Worm (Caenorhabditis elegans) whole organism, young adult: ENCODE data around the gene ttr-41.

Experiments used
- B0035.1 ChIP-seq: sonication (generic microtip); optimal IDR thresholded peaks from 2 replicates; lab custom pipeline; 2016; ENCODE audit warnings: missing genetic modification characterization, mild to moderate bottlenecking, missing compliant biosample characterization, missing genotype, missing genetic modification reagents
- F23B12.7 ChIP-seq: sonication (generic microtip); optimal IDR thresholded peaks from 2 replicates; lab custom pipeline; 2017; ENCODE audit warnings: missing genetic modification characterization, mild to moderate bottlenecking, missing compliant biosample characterization, antibody characterized with exemption, moderate library complexity; ENCODE audit not compliant: insufficient read depth
- F33H1.4 ChIP-seq: fragments of 200-800 bp; sonication (Bioruptor generic); IDR thresholded peaks from 2 replicates; pipeline ENCODE4 v1.3.6; 2022; ENCODE audit warnings: missing genetic modification reagents, missing genetic modification characterization, missing compliant biosample characterization
- F39B2.1 ChIP-seq: fragments of 200-800 bp; sonication (Bioruptor generic); IDR thresholded peaks from 2 replicates; pipeline ENCODE4 v1.3.6; 2022; ENCODE audit warnings: missing genetic modification reagents, missing genetic modification characterization, missing compliant biosample characterization
- F49E8.2 ChIP-seq: sonication (generic microtip); optimal IDR thresholded peaks from 3 replicates; lab custom pipeline; 2017; ENCODE audit warnings: missing genetic modification characterization, mild to moderate bottlenecking, missing compliant biosample characterization, antibody characterized with exemption, moderate library complexity; ENCODE audit not compliant: insufficient read depth
- F52B5.7 ChIP-seq: sonication (generic microtip); optimal IDR thresholded peaks from 2 replicates; lab custom pipeline; 2016; ENCODE audit warnings: mild to moderate bottlenecking, missing genetic modification characterization, missing compliant biosample characterization
- F57C9.4 ChIP-seq: sonication (generic microtip); optimal IDR thresholded peaks from 2 replicates; lab custom pipeline; 2017; ENCODE audit warnings: mild to moderate bottlenecking, missing genetic modification characterization, missing compliant biosample characterization
- T07F8.4 ChIP-seq: sonication (generic microtip); optimal IDR thresholded peaks from 2 replicates; lab custom pipeline; 2016; ENCODE audit warnings: mild to moderate bottlenecking, missing genetic modification characterization, moderate library complexity, missing compliant biosample characterization
- Y53F4B.3 ChIP-seq: fragments of 200-800 bp; sonication (Bioruptor generic); IDR thresholded peaks from 2 replicates; pipeline ENCODE4 v1.3.6; 2022; ENCODE audit warnings: missing genetic modification reagents, missing genetic modification characterization, missing compliant biosample characterization
- Y79H2A.3 ChIP-seq: fragments of 200-800 bp; sonication (Bioruptor generic); conservative IDR thresholded peaks from 2 replicates; pipeline ENCODE4 v1.3.6; 2022; ENCODE audit warnings: missing genetic modification reagents, missing genetic modification characterization, missing compliant biosample characterization
- ama-1 ChIP-seq, 3 experiments: fragments of 150-350 bp in 1 of 3; sonication (generic microtip) in 2 of 3; optimal IDR thresholded peaks; 2 replicates each; lab custom pipeline; 2014 to 2018; ENCODE audit warnings: missing biosample characterization in 2 of 3, missing genetic modification characterization in 2 of 3, missing genetic modification reagents in 2 of 3
- aptf-2 ChIP-seq: fragments of 200-800 bp; sonication (Bioruptor generic); conservative IDR thresholded peaks from 2 replicates; pipeline ENCODE4 v1.3.6; 2022; ENCODE audit warnings: missing genetic modification reagents, missing genetic modification characterization, missing compliant biosample characterization
- aptf-3 ChIP-seq: fragments of 200-800 bp; sonication (Bioruptor generic); IDR thresholded peaks from 2 replicates; pipeline ENCODE4 v1.3.6; 2022; ENCODE audit warnings: missing genetic modification characterization, missing compliant biosample characterization
- athp-1 ChIP-seq: sonication (generic microtip); optimal IDR thresholded peaks from 2 replicates; lab custom pipeline; 2017; ENCODE audit warnings: mild to moderate bottlenecking, missing genetic modification characterization, missing compliant biosample characterization
- attf-3 ChIP-seq: fragments of 200-800 bp; sonication (Bioruptor generic); conservative IDR thresholded peaks from 2 replicates; pipeline ENCODE4 v1.3.6; 2022; ENCODE audit warnings: missing genetic modification reagents, missing genetic modification characterization, missing compliant biosample characterization
- attf-5 ChIP-seq: fragments of 200-800 bp; sonication (Bioruptor generic); optimal IDR thresholded peaks from 2 replicates; lab custom pipeline; 2018; ENCODE audit warnings: mild to moderate bottlenecking, missing genetic modification characterization, missing compliant biosample characterization
- ccch-3 ChIP-seq: fragments of 200-800 bp; sonication (Bioruptor generic); optimal IDR thresholded peaks from 2 replicates; lab custom pipeline; 2018; ENCODE audit warnings: mild to moderate bottlenecking, missing genetic modification characterization, missing compliant biosample characterization
- cebp-1 ChIP-seq, 2 experiments: fragments of 200-800 bp in 1 of 2; sonication (Bioruptor generic) in 1 of 2; sonication (generic microtip) in 1 of 2; IDR thresholded peaks in 1 of 2; optimal IDR thresholded peaks in 1 of 2; 2 replicates each; pipeline versions ENCODE4 v1.3.6 to Lab custom; 2017 to 2022; ENCODE audit warnings: missing compliant biosample characterization in 2 of 2, missing genetic modification characterization in 2 of 2, mild to moderate bottlenecking in 1 of 2, missing genetic modification reagents in 1 of 2, moderate library complexity in 1 of 2
- ceh-100 ChIP-seq: fragments of 200-800 bp; sonication (Bioruptor generic); IDR thresholded peaks from 2 replicates; pipeline ENCODE4 v1.3.6; 2022; ENCODE audit warnings: missing genetic modification reagents, missing genetic modification characterization, missing compliant biosample characterization
- ceh-58 ChIP-seq: fragments of 200-800 bp; sonication (Bioruptor generic); IDR thresholded peaks from 2 replicates; pipeline ENCODE4 v1.3.6; 2022; ENCODE audit warnings: missing genetic modification characterization, missing compliant biosample characterization
- ceh-91 ChIP-seq: fragments of 200-800 bp; sonication (Bioruptor generic); IDR thresholded peaks from 2 replicates; pipeline ENCODE4 v1.3.6; 2022; ENCODE audit warnings: missing genetic modification reagents, missing genetic modification characterization, missing compliant biosample characterization
- chd-7 ChIP-seq: sonication (generic microtip); optimal IDR thresholded peaks from 2 replicates; lab custom pipeline; 2016; ENCODE audit warnings: mild to moderate bottlenecking, missing genetic modification characterization, moderate library complexity, missing compliant biosample characterization
- die-1 ChIP-seq: sonication (generic microtip); optimal IDR thresholded peaks from 2 replicates; lab custom pipeline; 2016; ENCODE audit warnings: missing genotype, mild to moderate bottlenecking, missing genetic modification characterization, missing compliant biosample characterization
- dox-1 ChIP-seq: fragments of 200-800 bp; sonication (Bioruptor generic); IDR thresholded peaks from 2 replicates; pipeline ENCODE4 v1.3.6; 2022; ENCODE audit warnings: missing genetic modification reagents, missing genetic modification characterization, missing compliant biosample characterization
- dpff-1 ChIP-seq: sonication (generic microtip); optimal IDR thresholded peaks from 2 replicates; lab custom pipeline; 2017; ENCODE audit warnings: mild to moderate bottlenecking, missing genetic modification characterization, missing compliant biosample characterization
- egl-44 ChIP-seq: fragments of 200-800 bp; sonication (Bioruptor generic); IDR thresholded peaks from 2 replicates; pipeline ENCODE4 v1.3.6; 2022; ENCODE audit warnings: missing genetic modification reagents, missing genetic modification characterization, missing compliant biosample characterization
- him-1 ChIP-seq: sonication (generic microtip); optimal IDR thresholded peaks from 2 replicates; lab custom pipeline; 2016; ENCODE audit warnings: missing genotype, missing genetic modification reagents, missing genetic modification characterization, missing compliant biosample characterization
- hlh-12 ChIP-seq: sonication (generic microtip); optimal IDR thresholded peaks from 2 replicates; lab custom pipeline; 2016; ENCODE audit warnings: missing genetic modification characterization, missing compliant biosample characterization
- hlh-26 ChIP-seq: fragments of 200-800 bp; sonication (Bioruptor generic); conservative IDR thresholded peaks from 2 replicates; pipeline ENCODE4 v1.3.6; 2022; ENCODE audit warnings: missing genetic modification reagents, missing genetic modification characterization, missing compliant biosample characterization
- hmg-1.2 ChIP-seq: fragments of 200-800 bp; sonication (Bioruptor generic); IDR thresholded peaks from 2 replicates; pipeline ENCODE4 v1.3.6; 2022; ENCODE audit warnings: missing genetic modification reagents, missing genetic modification characterization, missing compliant biosample characterization
- hmg-20 ChIP-seq: fragments of 200-800 bp; sonication (Bioruptor generic); IDR thresholded peaks from 2 replicates; pipeline ENCODE4 v1.3.6; 2022; ENCODE audit warnings: missing genetic modification reagents, missing genetic modification characterization, missing compliant biosample characterization
- hsf-1 ChIP-seq: fragments of 200-800 bp; sonication (Bioruptor generic); IDR thresholded peaks from 2 replicates; pipeline ENCODE4 v1.3.6; 2022; ENCODE audit warnings: missing genetic modification reagents, missing genetic modification characterization, missing compliant biosample characterization
- lin-26 ChIP-seq: fragments of 200-800 bp; sonication (Bioruptor generic); IDR thresholded peaks from 2 replicates; pipeline ENCODE4 v1.3.6; 2022; ENCODE audit warnings: missing genetic modification reagents, missing genetic modification characterization, missing compliant biosample characterization
- lin-40 ChIP-seq: sonication (generic microtip); optimal IDR thresholded peaks from 2 replicates; lab custom pipeline; 2016; ENCODE audit warnings: missing genetic modification characterization, mild to moderate bottlenecking, missing compliant biosample characterization, missing genotype, missing genetic modification reagents
- lsl-1 ChIP-seq: fragments of 200-800 bp; sonication (Bioruptor generic); optimal IDR thresholded peaks from 2 replicates; lab custom pipeline; 2018; ENCODE audit warnings: mild to moderate bottlenecking, missing genetic modification characterization, moderate library complexity, missing compliant biosample characterization
- lsy-27 ChIP-seq: sonication (generic microtip); optimal IDR thresholded peaks from 2 replicates; lab custom pipeline; 2017; ENCODE audit warnings: missing genetic modification characterization, mild to moderate bottlenecking, missing compliant biosample characterization, antibody characterized with exemption, missing genotype, borderline replicate concordance; ENCODE audit not compliant: insufficient read depth
- madf-3 ChIP-seq: fragments of 200-800 bp; sonication (Bioruptor generic); IDR thresholded peaks from 2 replicates; pipeline ENCODE4 v1.3.6; 2022; ENCODE audit warnings: missing genetic modification reagents, missing genetic modification characterization, missing compliant biosample characterization
- mxl-1 ChIP-seq: sonication (generic microtip); optimal IDR thresholded peaks from 2 replicates; lab custom pipeline; 2016; ENCODE audit warnings: missing genetic modification characterization, missing compliant biosample characterization
- nfya-1 ChIP-seq: sonication (generic microtip); optimal IDR thresholded peaks from 2 replicates; lab custom pipeline; 2017; ENCODE audit warnings: antibody characterized with exemption, missing compliant biosample characterization, missing genetic modification characterization, borderline replicate concordance; ENCODE audit not compliant: insufficient read depth
- nfyb-1 ChIP-seq: fragments of 200-800 bp; sonication (Bioruptor generic); IDR thresholded peaks from 2 replicates; pipeline ENCODE4 v1.3.6; 2022; ENCODE audit warnings: missing genetic modification reagents, missing genetic modification characterization, missing compliant biosample characterization
- nhr-120 ChIP-seq: fragments of 200-800 bp; sonication (Bioruptor generic); IDR thresholded peaks from 2 replicates; pipeline ENCODE4 v1.3.6; 2022; ENCODE audit warnings: missing genetic modification characterization, missing compliant biosample characterization
- nhr-179 ChIP-seq: sonication (generic microtip); optimal IDR thresholded peaks from 2 replicates; lab custom pipeline; 2016; ENCODE audit warnings: mild to moderate bottlenecking, missing genetic modification characterization, missing compliant biosample characterization
- nhr-80 ChIP-seq: sonication (generic microtip); optimal IDR thresholded peaks from 2 replicates; lab custom pipeline; 2016; ENCODE audit warnings: missing genetic modification characterization, missing compliant biosample characterization
- sdz-38 ChIP-seq: sonication (generic microtip); optimal IDR thresholded peaks from 2 replicates; lab custom pipeline; 2016; ENCODE audit warnings: missing genotype, missing genetic modification characterization, missing compliant biosample characterization
- snpc-3.4 ChIP-seq: sonication (generic microtip); optimal IDR thresholded peaks from 2 replicates; lab custom pipeline; 2017; ENCODE audit warnings: missing genetic modification characterization, mild to moderate bottlenecking, missing compliant biosample characterization, antibody characterized with exemption, moderate library complexity, missing genotype, missing genetic modification reagents
- somi-1 ChIP-seq: fragments of 200-800 bp; sonication (Bioruptor generic); optimal IDR thresholded peaks from 2 replicates; lab custom pipeline; 2018; ENCODE audit warnings: mild to moderate bottlenecking, missing genetic modification characterization, missing compliant biosample characterization
- unc-130 ChIP-seq: sonication (generic microtip); optimal IDR thresholded peaks from 2 replicates; lab custom pipeline; 2016; ENCODE audit warnings: missing genetic modification reagents, missing genetic modification characterization, missing compliant biosample characterization
- ztf-3 ChIP-seq: fragments of 200-800 bp; sonication (Bioruptor generic); optimal IDR thresholded peaks from 2 replicates; lab custom pipeline; 2018; ENCODE audit warnings: mild to moderate bottlenecking, missing genetic modification characterization, missing compliant biosample characterization

ttr-41 gene

ce11 chrII:4706359-4706871 is 21.3 kb downstream of the ttr-41 start, which contains the start of the genes F10G7.9 and tsn-1 (continued):
- no peak for TF ChIP-seq chd-7
- peak; percentile 77 for TF ChIP-seq nhr-80 (tag; lab: Kevin White, UChicago)
- no peak for TF ChIP-seq T07F8.4 (tag; lab: Kevin White, UChicago)
- TF ChIP-seq Y79H2A.3 (GFP tag; lab: Robert Waterston, UW): no peak
- TF ChIP-seq F49E8.2: peak; percentile 6
- no peak for TF ChIP-seq somi-1 (GFP tag; lab: Kevin White, UChicago)
- TF ChIP-seq mxl-1 (tag; lab: Kevin White, UChicago): no peak
- TF ChIP-seq aptf-3 (GFP tag; lab: Robert Waterston, UW): no peak
- no peak for TF ChIP-seq lin-26
- no peak for TF ChIP-seq F57C9.4 (tag; lab: Kevin White, UChicago)
- no peak for TF ChIP-seq unc-130 (GFP tag; lab: Kevin White, UChicago)
- TF ChIP-seq hmg-20 (GFP tag; lab: Robert Waterston, UW): no peak
- no peak for TF ChIP-seq attf-3 (GFP tag; lab: Robert Waterston, UW)
- no peak for TF ChIP-seq egl-44 (GFP tag; lab: Robert Waterston, UW)
- no peak for TF ChIP-seq lin-40
- TF ChIP-seq nhr-179 (tag; lab: Kevin White, UChicago): no peak
- TF ChIP-seq hlh-26 (GFP tag; lab: Robert Waterston, UW): no peak
- no peak for TF ChIP-seq lsy-27 (tag; lab: Kevin White, UChicago)
- TF ChIP-seq aptf-2: no peak
- TF ChIP-seq ceh-58: no peak
- no peak for TF ChIP-seq B0035.1 (tag; lab: Kevin White, UChicago)
- TF ChIP-seq madf-3 (GFP tag; lab: Robert Waterston, UW): no peak
- no peak for TF ChIP-seq athp-1
- peak; percentile 79 for TF ChIP-seq hmg-1.2 (GFP tag; lab: Robert Waterston, UW)
- 0 out of 2 replicates have a peak, but pooled peaks have one; percentile 33 for TF ChIP-seq ceh-91 (GFP tag; lab: Robert Waterston, UW)
- TF ChIP-seq die-1 (tag; lab: Kevin White, UChicago): no peak
- peak; percentile 74 for TF ChIP-seq snpc-3.4 (tag; lab: Kevin White, UChicago)
- peak; percentile 88 for TF ChIP-seq dox-1 (GFP tag; lab: Robert Waterston, UW)
- no peak for TF ChIP-seq hlh-12
- TF ChIP-seq nfyb-1 (GFP tag; lab: Robert Waterston, UW): peak; percentile 33; the same call in 1 of the 2 replicates
- no peak for TF ChIP-seq Y53F4B.3
- TF ChIP-seq hsf-1 (GFP tag; lab: Robert Waterston, UW): no peak
- TF ChIP-seq F39B2.1: no peak
- TF ChIP-seq lsl-1 (GFP tag; lab: Kevin White, UChicago): peak; percentile 86
- TF ChIP-seq F52B5.7: no peak
- TF ChIP-seq attf-5 (GFP tag; lab: Kevin White, UChicago): peak; percentile 58
- TF ChIP-seq ceh-100: peak; percentile 50; the same call in 1 of the 2 replicates
- TF ChIP-seq sdz-38: no peak
- no peak for TF ChIP-seq ccch-3
- peak; percentile 92 for TF ChIP-seq F33H1.4
- TF ChIP-seq nhr-120 (GFP tag; lab: Robert Waterston, UW): no peak
- TF ChIP-seq him-1 (tag; lab: Kevin White, UChicago): no peak
- peak; percentile 29 for TF ChIP-seq F23B12.7 (tag; lab: Kevin White, UChicago)
- no peak for TF ChIP-seq cebp-1 (GFP tag; IDR thresholded peaks at IDR 0.05; lab: Robert Waterston, UW)
- TF ChIP-seq cebp-1 (tag; optimal IDR thresholded peaks at IDR 0.05; lab: Kevin White, UChicago): peak; percentile 38
- no peak for TF ChIP-seq nfya-1 (tag; lab: Kevin White, UChicago)
- no peak for TF ChIP-seq ztf-3
- no peak for TF ChIP-seq dpff-1 (tag; lab: Kevin White, UChicago)
- TF ChIP-seq ama-1 (optimal IDR thresholded peaks at IDR 0.05; lab: Kevin White, UChicago): no peak
- TF ChIP-seq ama-1 (GFP tag; optimal IDR thresholded peaks at IDR 0.05; lab: Kevin White, UChicago): no peak
- TF ChIP-seq, all 124 proteins: peak for 28
